Worm (Caenorhabditis elegans): ENCODE data around the gene C34F6.1.

Gene C34F6.1

DNA sequence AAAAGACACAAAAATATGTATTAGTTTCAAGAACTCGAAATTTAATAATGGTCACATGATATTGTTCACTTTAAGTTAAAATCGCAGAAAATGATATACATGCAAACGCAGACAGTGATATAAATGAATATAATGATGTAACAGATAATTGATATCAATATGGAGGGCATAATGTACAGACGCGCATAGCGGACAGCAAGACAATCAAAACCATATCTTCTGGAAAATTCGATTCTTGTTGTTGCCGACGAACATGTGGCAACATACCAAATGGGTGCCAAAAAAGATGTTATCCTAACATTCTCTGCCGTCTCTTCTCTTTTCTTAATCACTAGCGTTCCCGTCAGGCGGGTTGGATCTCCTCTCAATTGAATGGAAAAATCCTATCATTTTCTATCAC, 6.2 kb downstream of the C34F6.1 start:
- TF ChIP-seq hsf-1 (GFP tag; IDR thresholded peaks at IDR 0.05) (peak; percentile 54; the same call in 1 of the 2 replicates), ceh-79 (tag; optimal IDR thresholded peaks at IDR 0.05) (no peak), ztf-26 (tag; optimal IDR thresholded peaks at IDR 0.05) (peak; percentile 42), somi-1 (GFP tag; optimal IDR thresholded peaks at IDR 0.05) (peak; percentile 1), hmg-20 (GFP tag; IDR thresholded peaks at IDR 0.05) (no peak)

DNA sequence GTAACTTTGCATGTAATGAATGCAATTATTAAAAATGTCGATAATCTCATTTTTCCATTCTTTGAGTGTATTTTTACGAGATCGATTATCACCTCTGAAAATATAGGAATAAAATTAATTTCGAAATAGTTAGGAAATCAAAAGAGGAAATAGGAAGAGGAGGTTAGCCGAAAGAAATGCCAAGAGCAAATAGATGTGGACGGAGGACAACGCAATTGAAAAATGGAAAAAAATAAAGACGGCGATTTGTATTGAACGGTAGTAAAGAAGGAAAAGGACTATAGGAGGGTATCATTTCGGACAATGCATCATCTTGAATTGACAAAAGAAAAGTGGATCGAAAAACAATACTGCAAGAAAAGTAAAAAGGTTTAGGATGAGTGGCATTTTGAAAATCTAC, 7.1 kb downstream of the C34F6.1 start, which contains the start of gene F13D2.1:
Gene F13D2.1 (minus strand): TSS at position 101 of the 400 bp plus-strand sequence.
- no peak for TF ChIP-seq nhr-120 (GFP tag; IDR thresholded peaks at IDR 0.05)
- no peak for TF ChIP-seq tbx-9 (tag; optimal IDR thresholded peaks at IDR 0.05; ENCODE audit: borderline replicate concordance)

DNA sequence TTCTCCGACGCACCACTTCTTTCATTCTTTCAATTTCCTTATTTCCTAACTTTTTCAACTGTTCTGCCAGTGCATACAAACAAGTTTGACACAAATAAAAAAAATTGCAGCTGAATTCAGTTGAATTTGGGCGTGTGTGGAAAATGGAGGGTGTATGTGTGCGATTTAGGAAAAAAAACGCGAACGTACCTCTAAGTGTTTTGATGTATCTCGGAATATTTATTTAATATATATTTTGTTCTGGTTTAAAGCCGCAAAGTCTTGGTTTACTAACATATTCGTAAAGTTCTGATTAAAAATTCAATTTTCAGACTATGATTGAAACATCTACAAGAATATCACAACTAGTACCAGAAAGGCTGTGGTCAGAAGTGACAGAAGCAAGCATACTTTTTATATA, 11.1 kb downstream of the C34F6.1 start, which contains the start of gene gnrr-7:
Gene gnrr-7 (plus strand): TSS at position 301 of the 400 bp plus-strand sequence.
- no peak for TF ChIP-seq T26A5.8 (tag; optimal IDR thresholded peaks at IDR 0.05)
- no peak for TF ChIP-seq gei-17 (GFP tag; optimal IDR thresholded peaks at IDR 0.05)

DNA sequence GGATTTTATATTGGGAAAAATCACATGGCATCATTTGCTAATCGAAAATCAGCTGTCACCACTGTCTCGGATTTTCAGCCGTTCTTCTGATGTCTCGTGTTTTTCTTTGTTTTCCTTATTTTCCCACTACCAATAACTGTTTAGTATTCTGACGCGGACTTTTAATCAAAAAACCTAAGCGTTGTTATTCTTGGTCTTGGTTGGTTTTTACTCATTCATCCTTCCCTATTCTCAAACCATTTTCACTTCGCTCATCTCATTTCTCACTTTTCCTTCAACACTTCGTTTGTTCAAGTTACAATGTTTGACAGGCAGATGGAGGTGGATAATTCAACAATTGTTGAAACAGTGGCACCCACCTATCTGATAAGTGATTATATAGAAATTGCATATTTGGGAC, 18.0 kb downstream of the C34F6.1 start, which contains the start of gene gnrr-6:
Gene gnrr-6 (plus strand): TSS at position 301 of the 400 bp plus-strand sequence.
- TF ChIP-seq cebp-2 (GFP tag; IDR thresholded peaks at IDR 0.05) (no peak), mes-4 (tag; optimal IDR thresholded peaks at IDR 0.05) (no peak), bed-2 (GFP tag; IDR thresholded peaks at IDR 0.05) (no peak), F57A8.1 (GFP tag; optimal IDR thresholded peaks at IDR 0.05) (no peak), F37B4.10 (GFP tag; IDR thresholded peaks at IDR 0.05) (no peak), F49E8.2 (tag; optimal IDR thresholded peaks at IDR 0.05; ENCODE audit: insufficient read depth) (no peak), madf-6 (GFP tag; IDR thresholded peaks at IDR 0.05) (no peak), tbx-9 (tag; optimal IDR thresholded peaks at IDR 0.05; ENCODE audit: borderline replicate concordance) (no peak), snpc-1.1 (tag; optimal IDR thresholded peaks at IDR 0.05; ENCODE audit: insufficient read depth) (no peak), dox-1 (GFP tag; IDR thresholded peaks at IDR 0.05) (no peak), ceh-91 (GFP tag; IDR thresholded peaks at IDR 0.05) (no peak), rpc-1 (optimal IDR thresholded peaks at IDR 0.05) (no peak), rpc-1 (tag; optimal IDR thresholded peaks at IDR 0.05) (no peak), F10E7.11 (tag; optimal IDR thresholded peaks at IDR 0.05) (no peak)

DNA sequence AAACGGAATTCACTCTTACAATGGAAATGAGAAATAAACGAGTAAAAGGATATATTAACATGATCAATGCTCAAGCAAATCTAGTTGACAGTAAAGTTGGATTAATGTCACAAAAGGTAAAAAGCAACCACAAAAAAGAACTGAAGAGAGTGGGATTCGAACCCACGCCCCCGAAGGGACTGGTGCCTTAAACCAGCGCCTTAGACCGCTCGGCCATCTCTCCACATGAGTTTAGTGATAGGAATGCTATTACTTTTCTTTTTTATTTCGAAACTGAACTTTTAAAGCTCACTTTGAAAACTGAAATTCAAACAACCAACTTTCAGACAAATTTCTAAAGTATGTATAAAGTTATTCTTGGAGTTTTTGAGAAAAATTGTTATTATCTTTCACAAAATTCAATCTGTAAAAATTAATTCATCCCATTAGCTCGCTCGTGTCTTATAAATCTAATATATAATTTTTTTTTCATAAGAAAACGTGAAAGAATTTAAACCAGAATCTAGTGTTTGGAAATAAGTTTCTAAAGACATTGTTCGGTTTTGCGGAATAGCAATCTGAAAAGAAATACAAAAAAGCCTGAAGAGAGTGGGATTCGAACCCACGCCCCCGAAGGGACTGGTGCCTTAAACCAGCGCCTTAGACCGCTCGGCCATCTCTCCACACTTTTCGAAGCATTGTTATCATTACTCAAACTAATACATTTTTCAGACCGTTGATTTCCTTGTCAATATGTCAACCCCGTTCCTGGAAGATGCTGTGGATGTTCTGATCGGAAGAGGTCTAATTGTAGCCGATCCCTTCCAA, 33.7 kb downstream of the C34F6.1 start:
- TF ChIP-seq hlh-12 (tag; optimal IDR thresholded peaks at IDR 0.05) (no peak), lin-54 (GFP tag; optimal IDR thresholded peaks at IDR 0.05) (no peak), F33H1.4 (GFP tag; IDR thresholded peaks at IDR 0.05) (no peak), ekl-4 (GFP tag; IDR thresholded peaks at IDR 0.05) (peak; percentile 34; the same call in 1 of the 2 replicates), ZK185.1 (tag; optimal IDR thresholded peaks at IDR 0.05; ENCODE audit: poor library complexity, severe bottlenecking) (peak; percentile 66), cebp-1 (GFP tag; IDR thresholded peaks at IDR 0.05) (no peak), cebp-1 (tag; optimal IDR thresholded peaks at IDR 0.05) (no peak), mes-4 (tag; optimal IDR thresholded peaks at IDR 0.05) (peak; percentile 34), Y95B8A.8 (GFP tag; IDR thresholded peaks at IDR 0.05) (0 out of 2 replicates have a peak, but pooled peaks have one; percentile 39), him-1 (tag; optimal IDR thresholded peaks at IDR 0.05) (peak; percentile 77), ztf-3 (GFP tag; optimal IDR thresholded peaks at IDR 0.05) (no peak), K11D2.4 (GFP tag; IDR thresholded peaks at IDR 0.05) (no peak), bed-2 (GFP tag; IDR thresholded peaks at IDR 0.05) (no peak), ceh-27 (GFP tag; optimal IDR thresholded peaks at IDR 0.05) (no peak), lin-40 (tag; optimal IDR thresholded peaks at IDR 0.05) (no peak), snpc-3.4 (tag; optimal IDR thresholded peaks at IDR 0.05) (no peak), tbp1 (GFP tag; optimal IDR thresholded peaks at IDR 0.05) (peak; percentile 87), tlf-1 (GFP tag; optimal IDR thresholded peaks at IDR 0.05) (no peak), repo-1 (tag; optimal IDR thresholded peaks at IDR 0.05) (no peak), B0261.1 (tag; optimal IDR thresholded peaks at IDR 0.05) (peak; percentile 72), ztf-26 (tag; optimal IDR thresholded peaks at IDR 0.05) (no peak), zfh-2 (GFP tag; conservative IDR thresholded peaks at IDR 0.05) (no peak), F10E7.11 (tag; optimal IDR thresholded peaks at IDR 0.05) (no peak)
